Worm (Caenorhabditis elegans) whole organism, young adult: ENCODE data around the gene M03F8.1.

Source experiments
- F57C9.4 ChIP-seq: sonication (generic microtip); optimal IDR thresholded peaks from 2 replicates; lab custom pipeline; 2017; ENCODE audit warnings: mild to moderate bottlenecking, missing genetic modification characterization, missing compliant biosample characterization
- attf-3 ChIP-seq: fragments of 200-800 bp; sonication (Bioruptor generic); conservative IDR thresholded peaks from 2 replicates; pipeline ENCODE4 v1.3.6; 2022; ENCODE audit warnings: missing genetic modification reagents, missing genetic modification characterization, missing compliant biosample characterization
- ceh-27 ChIP-seq: fragments of 200-800 bp; sonication (Bioruptor generic); optimal IDR thresholded peaks from 2 replicates; lab custom pipeline; 2018; ENCODE audit warnings: mild to moderate bottlenecking, missing genetic modification characterization, moderate library complexity, missing compliant biosample characterization
- ceh-91 ChIP-seq: fragments of 200-800 bp; sonication (Bioruptor generic); IDR thresholded peaks from 2 replicates; pipeline ENCODE4 v1.3.6; 2022; ENCODE audit warnings: missing genetic modification reagents, missing genetic modification characterization, missing compliant biosample characterization
- nfya-1 ChIP-seq: sonication (generic microtip); optimal IDR thresholded peaks from 2 replicates; lab custom pipeline; 2017; ENCODE audit warnings: antibody characterized with exemption, missing compliant biosample characterization, missing genetic modification characterization, borderline replicate concordance; ENCODE audit not compliant: insufficient read depth
- nhr-80 ChIP-seq: sonication (generic microtip); optimal IDR thresholded peaks from 2 replicates; lab custom pipeline; 2016; ENCODE audit warnings: missing genetic modification characterization, missing compliant biosample characterization
- tbx-9 ChIP-seq: sonication (generic microtip); optimal IDR thresholded peaks from 2 replicates; lab custom pipeline; 2016; ENCODE audit warnings: borderline replicate concordance, missing genetic modification characterization, inconsistent platforms, missing compliant biosample characterization
- unc-130 ChIP-seq: sonication (generic microtip); optimal IDR thresholded peaks from 2 replicates; lab custom pipeline; 2016; ENCODE audit warnings: missing genetic modification reagents, missing genetic modification characterization, missing compliant biosample characterization
- ztf-28 ChIP-seq: fragments of 200-800 bp; sonication (Bioruptor generic); IDR thresholded peaks from 2 replicates; pipeline ENCODE4 v1.3.6; 2022; ENCODE audit warnings: missing genetic modification reagents, missing genetic modification characterization, missing compliant biosample characterization

ce11 chrV:5955627-5956026 lies 4.4 kb downstream of the M03F8.1 start:
- TF ChIP-seq nfya-1 (tag; lab: Kevin White, UChicago) (no peak), tbx-9 (tag; lab: Kevin White, UChicago) (no peak), ceh-91 (GFP tag; lab: Robert Waterston, UW) (no peak), ztf-28 (no peak), ceh-27 (GFP tag; lab: Kevin White, UChicago) (no peak), F57C9.4 (tag; lab: Kevin White, UChicago) (no peak), unc-130 (GFP tag; lab: Kevin White, UChicago) (no peak), nhr-80 (no peak), attf-3 (GFP tag; lab: Robert Waterston, UW) (no peak)
